Worm (Caenorhabditis elegans) whole organism, young adult: Measurements from ENCODE around the gene Y7A5A.9.
A peak's percentile ranks its signal among the peaks of the same experiment; 100 is the strongest.

Source experiments
- C06A6.2 ChIP-seq: fragments of 200-800 bp; sonication (Bioruptor generic); conservative IDR thresholded peaks from 2 replicates; pipeline ENCODE4 v1.3.6; 2022; ENCODE audit warnings: missing genetic modification characterization, missing compliant biosample characterization
- F10E7.11 ChIP-seq: sonication (generic microtip); optimal IDR thresholded peaks from 2 replicates; lab custom pipeline; 2017; ENCODE audit warnings: mild to moderate bottlenecking, missing genetic modification characterization, moderate library complexity, missing compliant biosample characterization
- F23B12.7 ChIP-seq: sonication (generic microtip); optimal IDR thresholded peaks from 2 replicates; lab custom pipeline; 2017; ENCODE audit warnings: missing genetic modification characterization, mild to moderate bottlenecking, missing compliant biosample characterization, antibody characterized with exemption, moderate library complexity; ENCODE audit not compliant: insufficient read depth
- F39B2.1 ChIP-seq: fragments of 200-800 bp; sonication (Bioruptor generic); IDR thresholded peaks from 2 replicates; pipeline ENCODE4 v1.3.6; 2022; ENCODE audit warnings: missing genetic modification reagents, missing genetic modification characterization, missing compliant biosample characterization
- F55B11.4 ChIP-seq: sonication (generic microtip); optimal IDR thresholded peaks from 2 replicates; lab custom pipeline; 2016; ENCODE audit warnings: missing compliant biosample characterization, missing genetic modification characterization, borderline replicate concordance; ENCODE audit not compliant: insufficient read depth
- F57A8.1 ChIP-seq: fragments of 200-800 bp; sonication (Bioruptor generic); optimal IDR thresholded peaks from 2 replicates; lab custom pipeline; 2018; ENCODE audit warnings: mild to moderate bottlenecking, missing genetic modification characterization, moderate library complexity, missing compliant biosample characterization
- F57C9.4 ChIP-seq: sonication (generic microtip); optimal IDR thresholded peaks from 2 replicates; lab custom pipeline; 2017; ENCODE audit warnings: mild to moderate bottlenecking, missing genetic modification characterization, missing compliant biosample characterization
- K11D2.4 ChIP-seq: fragments of 200-800 bp; sonication (Bioruptor generic); IDR thresholded peaks from 2 replicates; pipeline ENCODE4 v1.3.6; 2022; ENCODE audit warnings: missing genetic modification reagents, missing genetic modification characterization, missing compliant biosample characterization
- K12H6.12 ChIP-seq: fragments of 200-800 bp; sonication (Bioruptor generic); optimal IDR thresholded peaks from 2 replicates; lab custom pipeline; 2018; ENCODE audit warnings: mild to moderate bottlenecking, missing genetic modification characterization, missing compliant biosample characterization
- T26A5.8 ChIP-seq: sonication (generic microtip); optimal IDR thresholded peaks from 2 replicates; lab custom pipeline; 2016; ENCODE audit warnings: missing genetic modification characterization, missing compliant biosample characterization
- Y53F4B.3 ChIP-seq: fragments of 200-800 bp; sonication (Bioruptor generic); IDR thresholded peaks from 2 replicates; pipeline ENCODE4 v1.3.6; 2022; ENCODE audit warnings: missing genetic modification reagents, missing genetic modification characterization, missing compliant biosample characterization
- ZK185.1 ChIP-seq: sonication (generic microtip); optimal IDR thresholded peaks from 2 replicates; lab custom pipeline; 2016; ENCODE audit warnings: mild to moderate bottlenecking, missing genetic modification characterization, missing compliant biosample characterization; ENCODE audit not compliant: poor library complexity, severe bottlenecking
- aptf-2 ChIP-seq: fragments of 200-800 bp; sonication (Bioruptor generic); conservative IDR thresholded peaks from 2 replicates; pipeline ENCODE4 v1.3.6; 2022; ENCODE audit warnings: missing genetic modification reagents, missing genetic modification characterization, missing compliant biosample characterization
- attf-3 ChIP-seq: fragments of 200-800 bp; sonication (Bioruptor generic); conservative IDR thresholded peaks from 2 replicates; pipeline ENCODE4 v1.3.6; 2022; ENCODE audit warnings: missing genetic modification reagents, missing genetic modification characterization, missing compliant biosample characterization
- attf-5 ChIP-seq: fragments of 200-800 bp; sonication (Bioruptor generic); optimal IDR thresholded peaks from 2 replicates; lab custom pipeline; 2018; ENCODE audit warnings: mild to moderate bottlenecking, missing genetic modification characterization, missing compliant biosample characterization
- cebp-1 ChIP-seq, 2 experiments: fragments of 200-800 bp in 1 of 2; sonication (Bioruptor generic) in 1 of 2; sonication (generic microtip) in 1 of 2; IDR thresholded peaks in 1 of 2; optimal IDR thresholded peaks in 1 of 2; 2 replicates each; pipeline versions ENCODE4 v1.3.6 to Lab custom; 2017 to 2022; ENCODE audit warnings: missing compliant biosample characterization in 2 of 2, missing genetic modification characterization in 2 of 2, mild to moderate bottlenecking in 1 of 2, missing genetic modification reagents in 1 of 2, moderate library complexity in 1 of 2
- ceh-27 ChIP-seq: fragments of 200-800 bp; sonication (Bioruptor generic); optimal IDR thresholded peaks from 2 replicates; lab custom pipeline; 2018; ENCODE audit warnings: mild to moderate bottlenecking, missing genetic modification characterization, moderate library complexity, missing compliant biosample characterization
- ceh-91 ChIP-seq: fragments of 200-800 bp; sonication (Bioruptor generic); IDR thresholded peaks from 2 replicates; pipeline ENCODE4 v1.3.6; 2022; ENCODE audit warnings: missing genetic modification reagents, missing genetic modification characterization, missing compliant biosample characterization
- chd-7 ChIP-seq: sonication (generic microtip); optimal IDR thresholded peaks from 2 replicates; lab custom pipeline; 2016; ENCODE audit warnings: mild to moderate bottlenecking, missing genetic modification characterization, moderate library complexity, missing compliant biosample characterization
- dox-1 ChIP-seq: fragments of 200-800 bp; sonication (Bioruptor generic); IDR thresholded peaks from 2 replicates; pipeline ENCODE4 v1.3.6; 2022; ENCODE audit warnings: missing genetic modification reagents, missing genetic modification characterization, missing compliant biosample characterization
- dpff-1 ChIP-seq: sonication (generic microtip); optimal IDR thresholded peaks from 2 replicates; lab custom pipeline; 2017; ENCODE audit warnings: mild to moderate bottlenecking, missing genetic modification characterization, missing compliant biosample characterization
- him-1 ChIP-seq: sonication (generic microtip); optimal IDR thresholded peaks from 2 replicates; lab custom pipeline; 2016; ENCODE audit warnings: missing genotype, missing genetic modification reagents, missing genetic modification characterization, missing compliant biosample characterization
- hlh-12 ChIP-seq: sonication (generic microtip); optimal IDR thresholded peaks from 2 replicates; lab custom pipeline; 2016; ENCODE audit warnings: missing genetic modification characterization, missing compliant biosample characterization
- hmg-1.2 ChIP-seq: fragments of 200-800 bp; sonication (Bioruptor generic); IDR thresholded peaks from 2 replicates; pipeline ENCODE4 v1.3.6; 2022; ENCODE audit warnings: missing genetic modification reagents, missing genetic modification characterization, missing compliant biosample characterization
- lag-1 ChIP-seq: fragments of 200-800 bp; sonication (Bioruptor generic); IDR thresholded peaks from 2 replicates; pipeline ENCODE4 v1.3.6; 2022; ENCODE audit warnings: missing genetic modification reagents, missing genetic modification characterization, missing compliant biosample characterization
- let-607 ChIP-seq, 2 experiments: fragments of 200-800 bp in 1 of 2; sonication (Bioruptor generic) in 1 of 2; sonication (generic microtip) in 1 of 2; optimal IDR thresholded peaks; 2 replicates each; lab custom pipeline; 2016 to 2018; ENCODE audit warnings: mild to moderate bottlenecking in 2 of 2, missing compliant biosample characterization in 2 of 2, missing genetic modification characterization in 2 of 2, moderate library complexity in 2 of 2, missing genotype in 1 of 2
- lin-35 ChIP-seq, 3 experiments: fragments of 150-350 bp in 2 of 3; sonication (generic microtip) in 1 of 3; optimal IDR thresholded peaks; 2 replicates each; lab custom pipeline; 2014 to 2018; ENCODE audit warnings: missing biosample characterization in 3 of 3, missing genetic modification characterization in 3 of 3, missing genetic modification reagents in 3 of 3
- lin-40 ChIP-seq: sonication (generic microtip); optimal IDR thresholded peaks from 2 replicates; lab custom pipeline; 2016; ENCODE audit warnings: missing genetic modification characterization, mild to moderate bottlenecking, missing compliant biosample characterization, missing genotype, missing genetic modification reagents
- lsl-1 ChIP-seq: fragments of 200-800 bp; sonication (Bioruptor generic); optimal IDR thresholded peaks from 2 replicates; lab custom pipeline; 2018; ENCODE audit warnings: mild to moderate bottlenecking, missing genetic modification characterization, moderate library complexity, missing compliant biosample characterization
- madf-10 ChIP-seq: sonication (generic microtip); optimal IDR thresholded peaks from 2 replicates; lab custom pipeline; 2016; ENCODE audit warnings: mild to moderate bottlenecking, missing genetic modification characterization, missing compliant biosample characterization
- mcd-1 ChIP-seq: fragments of 200-800 bp; sonication (Bioruptor generic); IDR thresholded peaks from 2 replicates; pipeline ENCODE4 v1.3.6; 2022; ENCODE audit warnings: missing genetic modification reagents, missing genetic modification characterization, missing compliant biosample characterization
- mes-4 ChIP-seq: sonication (generic microtip); optimal IDR thresholded peaks from 2 replicates; lab custom pipeline; 2016; ENCODE audit warnings: missing genotype, missing genetic modification characterization, missing compliant biosample characterization
- nhr-120 ChIP-seq: fragments of 200-800 bp; sonication (Bioruptor generic); IDR thresholded peaks from 2 replicates; pipeline ENCODE4 v1.3.6; 2022; ENCODE audit warnings: missing genetic modification characterization, missing compliant biosample characterization
- nhr-27 ChIP-seq: fragments of 200-800 bp; sonication (Bioruptor generic); optimal IDR thresholded peaks from 2 replicates; lab custom pipeline; 2018; ENCODE audit warnings: mild to moderate bottlenecking, missing genetic modification characterization, moderate library complexity, missing compliant biosample characterization
- nhr-80 ChIP-seq: sonication (generic microtip); optimal IDR thresholded peaks from 2 replicates; lab custom pipeline; 2016; ENCODE audit warnings: missing genetic modification characterization, missing compliant biosample characterization
- pbrm-1 ChIP-seq: fragments of 200-800 bp; sonication (Bioruptor generic); IDR thresholded peaks from 2 replicates; pipeline ENCODE4 v1.3.6; 2022; ENCODE audit warnings: missing genetic modification reagents, missing genetic modification characterization, missing compliant biosample characterization
- pha-4 ChIP-seq: fragments of 150-350 bp; sonication (generic microtip); optimal IDR thresholded peaks from 2 replicates; lab custom pipeline; 2014; ENCODE audit warnings: missing biosample characterization, missing genetic modification reagents, missing genetic modification characterization
- snpc-4 ChIP-seq, 5 experiments: fragments of 150-350 bp in 1 of 5; sonication (generic microtip) in 4 of 5; optimal IDR thresholded peaks; 2 replicates each; lab custom pipeline; 2014 to 2018; ENCODE audit warnings: missing genetic modification characterization in 5 of 5, missing biosample characterization in 3 of 5, antibody characterized with exemption in 2 of 5, mild to moderate bottlenecking in 2 of 5, missing compliant biosample characterization in 2 of 5, missing genotype in 2 of 5, moderate library complexity in 2 of 5, missing genetic modification reagents in 1 of 5
- unc-62 ChIP-seq: fragments of 150-350 bp; optimal IDR thresholded peaks from 2 replicates; lab custom pipeline; 2014; ENCODE audit warnings: missing biosample characterization, missing genetic modification reagents, missing genetic modification characterization
- ztf-18 ChIP-seq: sonication (generic microtip); optimal IDR thresholded peaks from 2 replicates; lab custom pipeline; 2016; ENCODE audit warnings: missing genotype, mild to moderate bottlenecking, missing genetic modification characterization, missing compliant biosample characterization
- ztf-28 ChIP-seq: fragments of 200-800 bp; sonication (Bioruptor generic); IDR thresholded peaks from 2 replicates; pipeline ENCODE4 v1.3.6; 2022; ENCODE audit warnings: missing genetic modification reagents, missing genetic modification characterization, missing compliant biosample characterization

The Y7A5A.9 gene

ce11 chrX:15860556-15861008 is 33.6 kb downstream of the Y7A5A.9 start, which contains the start of gene F53H4.6:
Gene F53H4.6, minus strand, starts transcription at chrX:15860606.
- TF ChIP-seq mcd-1 (GFP tag; lab: Robert Waterston, UW): peak; percentile 87
- TF ChIP-seq unc-62: no peak
- TF ChIP-seq hmg-1.2: peak; percentile 90
- TF ChIP-seq ztf-18 (tag; lab: Kevin White, UChicago): peak; percentile 21
- no peak for TF ChIP-seq aptf-2 (GFP tag; lab: Robert Waterston, UW)
- no peak for TF ChIP-seq ztf-28 (GFP tag; lab: Robert Waterston, UW)
- TF ChIP-seq lag-1 (GFP tag; lab: Robert Waterston, UW): no peak
- peak; percentile 23 for TF ChIP-seq attf-5 (GFP tag; lab: Kevin White, UChicago)
- TF ChIP-seq Y53F4B.3: no peak
- no peak for TF ChIP-seq F55B11.4 (tag; lab: Kevin White, UChicago)
- TF ChIP-seq pha-4: no peak
- TF ChIP-seq F10E7.11: no peak
- no peak for TF ChIP-seq hlh-12 (tag; lab: Kevin White, UChicago)
- TF ChIP-seq pbrm-1 (GFP tag; lab: Robert Waterston, UW): 0 out of 2 replicates have a peak, but pooled peaks have one; percentile 10
- TF ChIP-seq attf-3 (GFP tag; lab: Robert Waterston, UW): peak; percentile 54; the same call in 1 of the 2 replicates
- peak; percentile 28 for TF ChIP-seq lin-40 (tag; lab: Kevin White, UChicago)
- TF ChIP-seq F39B2.1 (GFP tag; lab: Robert Waterston, UW): no peak

DNA sequence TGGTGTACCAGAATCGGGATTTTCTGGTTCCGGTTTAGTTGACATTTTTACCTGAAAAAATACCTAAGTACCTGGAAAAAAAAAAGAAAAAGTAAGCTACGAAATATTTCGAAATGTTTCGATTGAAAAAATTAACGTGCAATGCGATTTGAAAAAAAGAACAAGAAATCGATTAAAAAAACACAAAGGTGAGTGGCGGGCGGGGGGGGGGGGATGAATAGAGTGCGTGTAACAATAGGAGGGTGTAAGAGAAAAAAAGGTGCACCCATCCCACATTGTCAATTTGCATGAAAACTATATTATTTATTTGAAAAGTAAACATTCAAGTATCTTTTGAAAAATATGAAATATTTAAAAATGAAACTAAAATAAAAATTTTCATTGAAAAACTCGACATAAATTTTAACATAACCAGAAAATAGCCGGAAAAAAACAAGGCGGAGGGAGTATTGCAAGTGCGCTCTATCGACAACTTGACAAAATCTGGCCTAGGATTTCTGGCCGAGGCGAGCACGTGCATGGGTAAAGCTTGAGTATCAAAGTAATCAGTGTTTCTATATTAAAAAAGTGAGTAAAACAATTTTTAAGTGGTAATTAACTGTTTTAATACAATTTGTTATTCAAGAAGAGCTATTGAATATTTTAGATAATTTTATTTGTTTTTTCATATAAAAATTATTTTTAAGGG is 39.0 kb downstream of the Y7A5A.9 start, which contains the start of the genes csb-1 and F53H4.4:
TSS of gene csb-1 (minus strand) at position 51 of the 688 bp plus-strand sequence.
TSS of gene F53H4.4 (plus strand) at position 520 of the 688 bp plus-strand sequence.
- TF ChIP-seq F23B12.7 (peak; percentile 66), let-607 (tag; optimal IDR thresholded peaks at IDR 0.05; lab: Kevin White, UChicago) (peak in 1 of 2 experiments; percentile 66), F57A8.1 (GFP tag; lab: Kevin White, UChicago) (no peak), lsl-1 (no peak), C06A6.2 (GFP tag; lab: Robert Waterston, UW) (no peak), dox-1 (peak; percentile 83), ZK185.1 (tag; lab: Kevin White, UChicago) (peak; percentile 73), cebp-1 (GFP tag; IDR thresholded peaks at IDR 0.05; lab: Robert Waterston, UW) (no peak), cebp-1 (tag; optimal IDR thresholded peaks at IDR 0.05; lab: Kevin White, UChicago) (peak; percentile 58), him-1 (tag; lab: Kevin White, UChicago) (no peak), madf-10 (tag; lab: Kevin White, UChicago) (peak; percentile 25), F10E7.11 (no peak), nhr-27 (no peak), attf-5 (GFP tag; lab: Kevin White, UChicago) (peak; percentile 82), F39B2.1 (GFP tag; lab: Robert Waterston, UW) (no peak), pha-4 (peak; percentile 74), snpc-4 (GFP tag; optimal IDR thresholded peaks at IDR 0.05; lab: Kevin White, UChicago) (no peak), snpc-4 (tag; optimal IDR thresholded peaks at IDR 0.05; lab: Kevin White, UChicago) (peak in 3 of 4 experiments; percentile 35 to 48 (median 40)), dpff-1 (tag; lab: Kevin White, UChicago) (no peak), mcd-1 (GFP tag; lab: Robert Waterston, UW) (peak; percentile 96), T26A5.8 (tag; lab: Kevin White, UChicago) (no peak), lin-40 (tag; lab: Kevin White, UChicago) (peak; percentile 55), nhr-80 (tag; lab: Kevin White, UChicago) (peak; percentile 58), F57C9.4 (tag; lab: Kevin White, UChicago) (no peak), K11D2.4 (GFP tag; lab: Robert Waterston, UW) (peak; percentile 49; the same call in 1 of the 2 replicates), ztf-18 (tag; lab: Kevin White, UChicago) (peak; percentile 47), ceh-27 (GFP tag; lab: Kevin White, UChicago) (peak; percentile 43), ceh-91 (GFP tag; lab: Robert Waterston, UW) (no peak), lin-35 (GFP tag; optimal IDR thresholded peaks at IDR 0.05; lab: Kevin White, UChicago) (peak in 1 of 3 experiments; percentile 46), Y53F4B.3 (no peak), nhr-120 (GFP tag; lab: Robert Waterston, UW) (no peak), K12H6.12 (tag; lab: Kevin White, UChicago) (peak; percentile 23), mes-4 (no peak), chd-7 (no peak)
